Worm (Caenorhabditis elegans): Measurements from ENCODE around the gene R02E4.1.

- TF ChIP-seq skn-1 (tag; optimal IDR thresholded peaks at IDR 0.05) (no peak), tbx-2 (tag; optimal IDR thresholded peaks at IDR 0.05) (no peak), daf-12 (tag; optimal IDR thresholded peaks at IDR 0.05) (no peak), nhr-12 (tag; optimal IDR thresholded peaks at IDR 0.05) (no peak), unc-62 (GFP tag; optimal IDR thresholded peaks at IDR 0.05) (peak; percentile 33), zag-1 (tag; optimal IDR thresholded peaks at IDR 0.05) (no peak), R02D3.7 (tag; optimal IDR thresholded peaks at IDR 0.05) (peak; percentile 9)
These were observed 33.3 kb upstream of the R02E4.1 start for ce11 chrX:4137452-4138164.
